Fruit fly (Drosophila melanogaster): Measurements from ENCODE around the gene CG15890.

dm6 chrX:14725084-14725483, 40.5 kb downstream of the CG15890 start:
- TF ChIP-seq ttk (optimal IDR thresholded peaks at IDR 0.05) (no peak), psq (optimal IDR thresholded peaks at IDR 0.05) (no peak), Myc (optimal IDR thresholded peaks at IDR 0.05) (no peak), h (optimal IDR thresholded peaks at IDR 0.05) (no peak), Sin3A (optimal IDR thresholded peaks at IDR 0.05) (no peak), insv (optimal IDR thresholded peaks at IDR 0.05) (no peak)
